Worm (Caenorhabditis elegans) whole organism, late embryonic: ENCODE results near the gene Y75B7B.2.

ENCODE experiments used
- K02D7.2 ChIP-seq: sonication (generic microtip); optimal IDR thresholded peaks from 2 replicates; lab custom pipeline; 2017; ENCODE audit warnings: mild to moderate bottlenecking, missing genetic modification characterization, missing compliant biosample characterization
- ceh-22 ChIP-seq: sonication (generic microtip); optimal IDR thresholded peaks from 2 replicates; lab custom pipeline; 2017; ENCODE audit warnings: missing biosample characterization, missing genetic modification characterization
- ceh-24 ChIP-seq: sonication (generic microtip); optimal IDR thresholded peaks from 2 replicates; lab custom pipeline; 2016; ENCODE audit warnings: mild to moderate bottlenecking, missing genetic modification characterization, missing compliant biosample characterization
- ceh-30 ChIP-seq: fragments of 150-350 bp; optimal IDR thresholded peaks from 2 replicates; lab custom pipeline; 2014; ENCODE audit warnings: missing biosample characterization, missing genetic modification characterization
- ceh-34 ChIP-seq: sonication (generic microtip); optimal IDR thresholded peaks from 2 replicates; lab custom pipeline; 2016; ENCODE audit warnings: mild to moderate bottlenecking, missing genetic modification characterization, missing compliant biosample characterization
- ceh-9 ChIP-seq: sonication (generic microtip); optimal IDR thresholded peaks from 2 replicates; lab custom pipeline; 2016; ENCODE audit warnings: mild to moderate bottlenecking, missing genetic modification characterization, inconsistent platforms, missing compliant biosample characterization
- dve-1 ChIP-seq: sonication (generic microtip); optimal IDR thresholded peaks from 2 replicates; lab custom pipeline; 2017; ENCODE audit warnings: antibody characterized with exemption, mild to moderate bottlenecking, missing genetic modification characterization, missing compliant biosample characterization
- elt-2 ChIP-seq: sonication (generic microtip); optimal IDR thresholded peaks from 2 replicates; lab custom pipeline; 2016; ENCODE audit warnings: missing genetic modification reagents, missing genetic modification characterization, missing compliant biosample characterization
- fax-1 ChIP-seq: sonication (generic microtip); optimal IDR thresholded peaks from 2 replicates; lab custom pipeline; 2016; ENCODE audit warnings: missing genotype, missing genetic modification characterization, missing compliant biosample characterization
- fkh-10 ChIP-seq: fragments of 150-350 bp; optimal IDR thresholded peaks from 2 replicates; lab custom pipeline; 2014; ENCODE audit warnings: missing biosample characterization, missing genetic modification reagents, missing genetic modification characterization
- gmeb-2 ChIP-seq: sonication (generic microtip); optimal IDR thresholded peaks from 2 replicates; lab custom pipeline; 2016; ENCODE audit warnings: missing genetic modification characterization, inconsistent platforms, missing compliant biosample characterization
- hlh-15 ChIP-seq: sonication (generic microtip); optimal IDR thresholded peaks from 2 replicates; lab custom pipeline; 2016; ENCODE audit warnings: missing genetic modification characterization, missing compliant biosample characterization
- hlh-6 ChIP-seq: sonication (generic microtip); optimal IDR thresholded peaks from 2 replicates; lab custom pipeline; 2016; ENCODE audit warnings: missing genotype, missing genetic modification characterization, missing compliant biosample characterization
- hlh-8 ChIP-seq: sonication (generic microtip); optimal IDR thresholded peaks from 2 replicates; lab custom pipeline; 2016; ENCODE audit warnings: missing genotype, missing genetic modification characterization, missing compliant biosample characterization
- mec-3 ChIP-seq: sonication (generic microtip); optimal IDR thresholded peaks from 2 replicates; lab custom pipeline; 2016; ENCODE audit warnings: borderline replicate concordance, missing genetic modification characterization, missing compliant biosample characterization
- nhr-11 ChIP-seq: fragments of 150-350 bp; optimal IDR thresholded peaks from 2 replicates; lab custom pipeline; 2014; ENCODE audit warnings: missing biosample characterization, missing genetic modification characterization
- nhr-232 ChIP-seq: sonication (generic microtip); optimal IDR thresholded peaks from 2 replicates; lab custom pipeline; 2016; ENCODE audit warnings: missing genetic modification characterization, missing compliant biosample characterization
- pat-9 ChIP-seq: fragments of 200-800 bp; sonication (Bioruptor generic); optimal IDR thresholded peaks from 2 replicates; lab custom pipeline; 2018; ENCODE audit warnings: mild to moderate bottlenecking, missing genetic modification characterization, moderate library complexity, missing compliant biosample characterization
- pha-4 ChIP-seq: fragments of 150-350 bp; optimal IDR thresholded peaks from 2 replicates; lab custom pipeline; 2018; ENCODE audit warnings: missing biosample characterization, missing genetic modification reagents, missing genetic modification characterization
- pqm-1 ChIP-seq: sonication (generic microtip); optimal IDR thresholded peaks from 2 replicates; lab custom pipeline; 2016; ENCODE audit warnings: missing genetic modification characterization, missing compliant biosample characterization
- pros-1 ChIP-seq: fragments of 150-350 bp; optimal IDR thresholded peaks from 2 replicates; lab custom pipeline; 2014; ENCODE audit warnings: missing biosample characterization, missing genetic modification reagents, missing genetic modification characterization
- ref-2 ChIP-seq: sonication (generic microtip); optimal IDR thresholded peaks from 2 replicates; lab custom pipeline; 2016; ENCODE audit warnings: missing genetic modification characterization, missing compliant biosample characterization
- rnt-1 ChIP-seq: sonication (generic microtip); optimal IDR thresholded peaks from 2 replicates; lab custom pipeline; 2016; ENCODE audit warnings: missing genetic modification characterization, missing compliant biosample characterization
- syd-9 ChIP-seq: sonication (generic microtip); optimal IDR thresholded peaks from 2 replicates; lab custom pipeline; 2016; ENCODE audit warnings: mild to moderate bottlenecking, missing genetic modification characterization, moderate library complexity, missing compliant biosample characterization
- unc-42 ChIP-seq: sonication (generic microtip); optimal IDR thresholded peaks from 2 replicates; lab custom pipeline; 2016; ENCODE audit warnings: missing genotype, missing genetic modification characterization, missing compliant biosample characterization
- unc-55 ChIP-seq: sonication (generic microtip); optimal IDR thresholded peaks from 2 replicates; lab custom pipeline; 2017; ENCODE audit warnings: missing biosample characterization, missing genetic modification reagents, missing genetic modification characterization
- unc-86 ChIP-seq: sonication (generic microtip); optimal IDR thresholded peaks from 2 replicates; lab custom pipeline; 2016; ENCODE audit warnings: missing genetic modification characterization, missing compliant biosample characterization

Y75B7B.2 gene

ce11 chrV:1252794-1253193, 23.0 kb downstream of the Y75B7B.2 start:
- TF ChIP-seq syd-9 (tag; lab: Kevin White, UChicago) (no peak), fkh-10 (no peak), unc-42 (tag; lab: Kevin White, UChicago) (peak; percentile 97), mec-3 (no peak), hlh-8 (tag; lab: Kevin White, UChicago) (no peak)

ce11 chrV:1244021-1244708, 31.7 kb downstream of the Y75B7B.2 start:
- TF ChIP-seq ref-2 (tag; lab: Kevin White, UChicago) (peak; percentile 81), unc-42 (tag; lab: Kevin White, UChicago) (peak; percentile 87), K02D7.2 (tag; lab: Kevin White, UChicago) (no peak), pha-4 (tag; lab: Kevin White, UChicago) (no peak), pat-9 (tag; lab: Kevin White, UChicago) (no peak), elt-2 (tag; lab: Kevin White, UChicago) (peak; percentile 67), ceh-30 (tag; lab: Kevin White, UChicago) (no peak), ceh-34 (tag; lab: Kevin White, UChicago) (peak; percentile 53)

ce11 chrV:1243011-1243410, 32.8 kb downstream of the Y75B7B.2 start:
- peak; percentile 8 for TF ChIP-seq unc-55 (GFP tag; lab: Kevin White, UChicago)
- TF ChIP-seq nhr-232, result no peak

ce11 chrV:1242432-1242831, 33.4 kb downstream of the Y75B7B.2 start:
- TF ChIP-seq unc-86 (tag; lab: Kevin White, UChicago), result no peak
- TF ChIP-seq hlh-6 (tag; lab: Kevin White, UChicago), result no peak
- TF ChIP-seq syd-9 (tag; lab: Kevin White, UChicago), result no peak
- TF ChIP-seq pros-1 (tag; lab: Kevin White, UChicago), result no peak
- TF ChIP-seq dve-1 (tag; lab: Kevin White, UChicago), result peak; percentile 85
- no peak for TF ChIP-seq gmeb-2
- TF ChIP-seq, all 69 proteins: peak for 1

ce11 chrV:1236333-1237068, 39.3 kb downstream of the Y75B7B.2 start:
- no peak for TF ChIP-seq fax-1 (tag; lab: Kevin White, UChicago)
- TF ChIP-seq ceh-9 (tag; lab: Kevin White, UChicago), result no peak
- TF ChIP-seq ceh-34 (tag; lab: Kevin White, UChicago), result no peak
- TF ChIP-seq K02D7.2 (tag; lab: Kevin White, UChicago), result no peak
- peak; percentile 67 for TF ChIP-seq unc-55 (GFP tag; lab: Kevin White, UChicago)
- no peak for TF ChIP-seq rnt-1
- peak; percentile 36 for TF ChIP-seq dve-1 (tag; lab: Kevin White, UChicago)
- TF ChIP-seq nhr-11 (tag; lab: Kevin White, UChicago), result no peak
- peak; percentile 6 for TF ChIP-seq unc-42 (tag; lab: Kevin White, UChicago)
- TF ChIP-seq ceh-22 (tag; lab: Kevin White, UChicago), result no peak
- peak; percentile 7 for TF ChIP-seq ref-2 (tag; lab: Kevin White, UChicago)
- no peak for TF ChIP-seq pqm-1 (tag; lab: Kevin White, UChicago)
- TF ChIP-seq ceh-24 (tag; lab: Kevin White, UChicago), result no peak
- no peak for TF ChIP-seq hlh-15 (tag; lab: Kevin White, UChicago)

- no peak for TF ChIP-seq ceh-30 (tag; lab: Kevin White, UChicago)
Measured at ce11 chrV:1235355-1235754, 40.5 kb downstream of the Y75B7B.2 start, which contains the start of gene madd-2. madd-2 (minus strand) TSS chrV:1235455.
